Worm (Caenorhabditis elegans) whole organism, early embryonic: ENCODE data around the gene srj-33.

ENCODE experiments used
- B0310.2 ChIP-seq: sonication (generic microtip); optimal IDR thresholded peaks from 2 replicates; lab custom pipeline; 2016; ENCODE audit warnings: mild to moderate bottlenecking, missing genetic modification characterization, missing compliant biosample characterization
- aly-1 ChIP-seq: sonication (generic microtip); optimal IDR thresholded peaks from 2 replicates; lab custom pipeline; 2016; ENCODE audit warnings: missing genetic modification characterization, missing compliant biosample characterization
- ama-1 ChIP-seq: fragments of 150-350 bp; optimal IDR thresholded peaks from 2 replicates; lab custom pipeline; 2014
- ceh-13 ChIP-seq: fragments of 200-800 bp; sonication (Bioruptor generic); optimal IDR thresholded peaks from 2 replicates; lab custom pipeline; 2018; ENCODE audit warnings: mild to moderate bottlenecking, missing genetic modification characterization, missing compliant biosample characterization
- ceh-36 ChIP-seq: sonication (generic microtip); optimal IDR thresholded peaks from 2 replicates; lab custom pipeline; 2016; ENCODE audit warnings: missing genetic modification characterization, inconsistent platforms, missing compliant biosample characterization
- flt-1 ChIP-seq: fragments of 200-800 bp; sonication (Bioruptor generic); IDR thresholded peaks from 2 replicates; pipeline ENCODE4 v1.3.6; 2022; ENCODE audit warnings: missing genetic modification characterization, missing compliant biosample characterization
- hmbx-1 ChIP-seq: sonication (generic microtip); optimal IDR thresholded peaks from 2 replicates; lab custom pipeline; 2016; ENCODE audit warnings: mild to moderate bottlenecking, missing genetic modification characterization, missing compliant biosample characterization
- hmg-4 ChIP-seq: fragments of 200-800 bp; sonication (Bioruptor generic); optimal IDR thresholded peaks from 2 replicates; lab custom pipeline; 2018; ENCODE audit warnings: mild to moderate bottlenecking, missing genetic modification characterization, missing compliant biosample characterization
- hnd-1 ChIP-seq: sonication (generic microtip); optimal IDR thresholded peaks from 2 replicates; lab custom pipeline; 2016; ENCODE audit warnings: missing genetic modification characterization, missing compliant biosample characterization
- sea-1 ChIP-seq: fragments of 200-800 bp; sonication (Bioruptor generic); conservative IDR thresholded peaks from 2 replicates; pipeline ENCODE4 v1.3.6; 2022; ENCODE audit warnings: missing genetic modification characterization, missing compliant biosample characterization
- tbx-11 ChIP-seq: fragments of 200-800 bp; sonication (Bioruptor generic); IDR thresholded peaks from 2 replicates; pipeline ENCODE4 v1.3.6; 2022; ENCODE audit warnings: missing genetic modification characterization, missing compliant biosample characterization
- tbx-37 ChIP-seq: fragments of 200-800 bp; sonication (Bioruptor generic); conservative IDR thresholded peaks from 2 replicates; pipeline ENCODE4 v1.3.6; 2022; ENCODE audit warnings: missing genetic modification reagents, missing genetic modification characterization, missing compliant biosample characterization
- tra-4 ChIP-seq: sonication (generic microtip); optimal IDR thresholded peaks from 2 replicates; lab custom pipeline; 2017; ENCODE audit warnings: missing genetic modification characterization, missing compliant biosample characterization

DNA sequence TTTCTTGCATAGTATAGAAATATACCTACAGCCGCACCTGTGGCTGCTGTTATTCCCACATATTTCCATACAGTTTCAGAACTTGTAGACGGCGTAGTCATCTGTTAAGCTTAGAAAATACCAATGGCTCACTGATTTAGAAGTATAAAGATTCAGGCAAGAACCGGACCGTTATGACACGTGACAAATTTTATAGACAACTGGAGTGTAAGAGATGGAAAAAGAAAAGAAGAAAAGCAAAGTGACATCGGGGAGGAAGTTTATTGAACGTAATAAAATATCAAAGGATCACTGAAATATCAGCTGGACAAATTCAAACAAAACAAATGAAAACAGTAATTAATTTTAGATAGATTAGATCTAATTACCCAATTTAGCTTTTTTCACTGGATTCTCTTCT is 48.8 kb upstream of the srj-33 start, which contains the start of gene rmd-2:
- TF ChIP-seq tbx-37 (GFP tag; lab: Robert Waterston, UW): no peak
- no peak for TF ChIP-seq ama-1 (lab: Kevin White, UChicago)
- no peak for TF ChIP-seq ceh-36 (tag; lab: Kevin White, UChicago)
- no peak for TF ChIP-seq tra-4 (tag; lab: Kevin White, UChicago)
- no peak for TF ChIP-seq B0310.2 (tag; lab: Kevin White, UChicago)
- TF ChIP-seq tbx-11 (GFP tag; lab: Robert Waterston, UW): no peak
- TF ChIP-seq hnd-1: no peak
- no peak for TF ChIP-seq ceh-13 (GFP tag; lab: Kevin White, UChicago)
- no peak for TF ChIP-seq flt-1
- TF ChIP-seq hmbx-1: no peak
- TF ChIP-seq sea-1 (GFP tag; lab: Robert Waterston, UW): no peak
- TF ChIP-seq hmg-4: no peak
- TF ChIP-seq aly-1 (tag; lab: Kevin White, UChicago): no peak
